Worm (Caenorhabditis elegans): ENCODE results near the gene T19D12.5.

The T19D12.5 gene

DNA sequence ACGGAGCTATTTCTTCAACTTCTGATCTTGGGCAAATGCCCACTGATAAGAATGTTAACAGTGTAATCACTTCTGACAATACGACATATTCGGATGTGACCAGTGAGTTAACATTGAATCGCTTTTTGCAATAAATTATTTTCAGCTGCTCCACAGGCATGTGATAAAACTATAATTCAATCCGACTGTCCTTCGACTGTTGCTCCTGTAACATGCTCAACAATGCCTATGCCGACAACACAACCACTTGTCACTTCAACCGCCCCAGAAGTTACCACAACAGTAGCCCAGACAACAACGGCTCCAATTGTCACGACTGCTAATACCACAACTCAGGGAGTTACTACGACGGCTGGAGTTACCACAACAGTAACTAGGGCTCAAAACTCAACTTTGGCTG, 31.5 kb upstream of the T19D12.5 start:
- TF ChIP-seq ceh-14 (tag; optimal IDR thresholded peaks at IDR 0.05), result no peak
- no peak for TF ChIP-seq K02D7.2 (tag; optimal IDR thresholded peaks at IDR 0.05)
- TF ChIP-seq unc-3 (GFP tag; conservative IDR thresholded peaks at IDR 0.05), result no peak
- TF ChIP-seq unc-3 (tag; optimal IDR thresholded peaks at IDR 0.05), result no peak
- no peak for TF ChIP-seq T23F11.4 (GFP tag; optimal IDR thresholded peaks at IDR 0.05)
- TF ChIP-seq dmd-4 (tag; optimal IDR thresholded peaks at IDR 0.05; ENCODE audit: borderline replicate concordance), result no peak
- no peak for TF ChIP-seq odd-2 (tag; optimal IDR thresholded peaks at IDR 0.05)
- TF ChIP-seq ceh-34 (tag; optimal IDR thresholded peaks at IDR 0.05), result no peak
- TF ChIP-seq hlh-15 (tag; optimal IDR thresholded peaks at IDR 0.05), result no peak
- no peak for TF ChIP-seq hlh-30 (tag; optimal IDR thresholded peaks at IDR 0.05; ENCODE audit: insufficient read depth)
- TF ChIP-seq pros-1 (tag; optimal IDR thresholded peaks at IDR 0.05), result no peak
- no peak for TF ChIP-seq nfya-1 (tag; optimal IDR thresholded peaks at IDR 0.05)
- no peak for TF ChIP-seq sox-2 (GFP tag; IDR thresholded peaks at IDR 0.05)
- TF ChIP-seq ceh-31 (tag; optimal IDR thresholded peaks at IDR 0.05), result no peak
- no peak for TF ChIP-seq C08G9.2 (tag; optimal IDR thresholded peaks at IDR 0.05)
- TF ChIP-seq sox-4 (tag; optimal IDR thresholded peaks at IDR 0.05), result no peak
- TF ChIP-seq tbx-2 (tag; optimal IDR thresholded peaks at IDR 0.05), result no peak
- no peak for TF ChIP-seq eyg-1 (tag; optimal IDR thresholded peaks at IDR 0.05)
- no peak for TF ChIP-seq ttx-3 (tag; optimal IDR thresholded peaks at IDR 0.05)

- TF ChIP-seq ceh-48 (tag; optimal IDR thresholded peaks at IDR 0.05) (no peak), lim-6 (tag; optimal IDR thresholded peaks at IDR 0.05) (no peak), T23F11.4 (GFP tag; optimal IDR thresholded peaks at IDR 0.05) (no peak), unc-86 (tag; optimal IDR thresholded peaks at IDR 0.05) (no peak), pros-1 (tag; optimal IDR thresholded peaks at IDR 0.05) (no peak), C38D4.7 (GFP tag; optimal IDR thresholded peaks at IDR 0.05) (no peak), hlh-13 (GFP tag; optimal IDR thresholded peaks at IDR 0.05) (no peak), che-1 (tag; optimal IDR thresholded peaks at IDR 0.05) (no peak), ceh-18 (tag; optimal IDR thresholded peaks at IDR 0.05) (no peak), hlh-6 (tag; optimal IDR thresholded peaks at IDR 0.05) (no peak), pag-3 (tag; optimal IDR thresholded peaks at IDR 0.05; ENCODE audit: borderline replicate concordance) (no peak), sox-4 (tag; optimal IDR thresholded peaks at IDR 0.05) (no peak), ceh-34 (tag; optimal IDR thresholded peaks at IDR 0.05) (no peak)
These were observed 30.6 kb upstream of the T19D12.5 start, which contains the start of gene T19D12.1 for ce11 chrII:6666598-6666997. TSS of gene T19D12.1 (plus strand) at chrII:6666898.

DNA sequence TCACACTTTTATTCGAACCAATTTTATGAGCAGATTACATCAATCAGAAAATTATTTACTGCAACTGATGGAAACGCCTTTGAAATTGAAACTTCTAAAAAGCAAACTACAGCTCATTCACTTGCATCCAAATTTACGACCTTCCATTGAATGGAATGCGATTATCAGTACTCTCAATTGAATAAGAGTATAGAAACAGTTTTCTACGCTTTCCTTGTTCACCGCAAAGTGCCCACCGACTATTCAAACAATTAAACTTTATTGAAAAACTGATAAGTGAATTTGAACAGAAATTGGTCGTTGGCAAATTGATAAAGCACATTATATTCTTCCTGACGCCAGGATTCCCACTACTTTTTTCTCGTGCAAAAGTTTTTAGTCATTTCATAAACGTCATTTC, 29.9 kb upstream of the T19D12.5 start:
- TF ChIP-seq hlh-13 (GFP tag; optimal IDR thresholded peaks at IDR 0.05) (no peak), ceh-18 (tag; optimal IDR thresholded peaks at IDR 0.05) (no peak), pros-1 (tag; optimal IDR thresholded peaks at IDR 0.05) (no peak), ceh-30 (tag; optimal IDR thresholded peaks at IDR 0.05) (no peak), pag-3 (tag; optimal IDR thresholded peaks at IDR 0.05; ENCODE audit: borderline replicate concordance) (no peak), unc-42 (tag; optimal IDR thresholded peaks at IDR 0.05) (no peak), unc-86 (tag; optimal IDR thresholded peaks at IDR 0.05) (no peak), pat-9 (tag; optimal IDR thresholded peaks at IDR 0.05) (no peak), ahr-1 (tag; optimal IDR thresholded peaks at IDR 0.05) (no peak), gmeb-2 (tag; optimal IDR thresholded peaks at IDR 0.05) (no peak)

DNA sequence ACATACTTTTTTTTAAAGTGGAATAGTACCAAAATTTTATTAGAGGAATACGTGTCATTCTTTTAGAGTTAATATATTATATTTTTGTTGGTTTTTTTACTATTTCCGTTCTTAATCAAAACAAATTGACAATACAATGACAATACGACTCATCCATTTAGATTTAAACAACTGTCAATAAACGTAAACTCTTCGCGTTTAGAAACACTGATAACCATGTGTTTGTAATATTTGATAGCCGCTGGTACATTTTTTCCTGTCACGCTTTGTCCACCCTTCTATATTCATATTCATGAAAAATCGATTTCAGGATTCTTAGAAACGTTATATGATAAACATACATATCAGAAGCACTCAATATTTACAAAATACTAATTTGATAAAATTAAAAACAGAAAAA, 27.8 kb upstream of the T19D12.5 start:
- TF ChIP-seq hlh-6 (tag; optimal IDR thresholded peaks at IDR 0.05), result no peak
- no peak for TF ChIP-seq lin-11 (tag; optimal IDR thresholded peaks at IDR 0.05)
- no peak for TF ChIP-seq K09A11.1 (tag; optimal IDR thresholded peaks at IDR 0.05; ENCODE audit: insufficient read depth)
- TF ChIP-seq sox-4 (tag; optimal IDR thresholded peaks at IDR 0.05), result no peak
- TF ChIP-seq zip-5 (tag; optimal IDR thresholded peaks at IDR 0.05), result no peak
- no peak for TF ChIP-seq unc-55 (GFP tag; optimal IDR thresholded peaks at IDR 0.05)
- TF ChIP-seq ceh-14 (tag; optimal IDR thresholded peaks at IDR 0.05), result no peak
- TF ChIP-seq elt-4 (tag; optimal IDR thresholded peaks at IDR 0.05), result no peak
- no peak for TF ChIP-seq nfya-1 (tag; optimal IDR thresholded peaks at IDR 0.05)
- no peak for TF ChIP-seq odd-2 (tag; optimal IDR thresholded peaks at IDR 0.05)
- no peak for TF ChIP-seq madf-2 (tag; optimal IDR thresholded peaks at IDR 0.05)
- TF ChIP-seq F13H6.1 (tag; optimal IDR thresholded peaks at IDR 0.05), result no peak
- no peak for TF ChIP-seq fkh-10 (GFP tag; optimal IDR thresholded peaks at IDR 0.05)
- no peak for TF ChIP-seq ttx-3 (tag; optimal IDR thresholded peaks at IDR 0.05)
